Worm (Caenorhabditis elegans) whole organism, L4/young adult: Measurements from ENCODE around the gene col-105.

ENCODE experiments used
- W03F9.2 ChIP-seq: fragments of 150-350 bp; optimal IDR thresholded peaks from 2 replicates; lab custom pipeline; 2014; ENCODE audit warnings: missing biosample characterization, missing genetic modification characterization
- dao-5 ChIP-seq: sonication (generic microtip); optimal IDR thresholded peaks from 2 replicates; lab custom pipeline; 2016; ENCODE audit warnings: missing genotype, missing genetic modification characterization, moderate library complexity, missing compliant biosample characterization
- him-1 ChIP-seq: sonication (generic microtip); optimal IDR thresholded peaks from 2 replicates; lab custom pipeline; 2016; ENCODE audit warnings: missing genotype, missing genetic modification reagents, missing genetic modification characterization, missing compliant biosample characterization

DNA sequence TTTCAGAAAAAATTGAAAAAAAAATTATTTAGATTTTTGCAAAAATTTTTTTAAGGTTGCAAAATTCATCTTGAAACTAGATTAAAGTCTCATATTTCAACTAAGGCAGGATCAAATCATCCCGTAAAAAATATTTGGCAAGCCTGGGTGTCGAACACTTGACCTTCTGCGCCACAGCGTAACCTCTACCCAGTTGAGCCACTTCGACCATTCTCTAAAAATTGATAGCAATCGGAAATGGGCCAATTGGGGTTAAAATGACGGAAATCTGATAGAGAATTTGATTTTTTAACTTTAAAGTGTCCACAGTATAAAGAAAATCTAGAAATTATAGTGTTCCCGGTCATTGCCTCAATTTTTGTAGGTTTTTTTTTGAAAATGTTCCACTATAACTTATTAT is 31.1 kb upstream of the col-105 start:
- TF ChIP-seq W03F9.2 (no peak), dao-5 (no peak), him-1 (tag; lab: Kevin White, UChicago) (no peak)
